Fruit fly (Drosophila melanogaster) Kc167 (cell line): ENCODE data around the gene Tim17b.
A peak's percentile ranks its signal among the peaks of the same experiment; 100 is the strongest.

Source experiments
- Myc ChIP-seq: fragments of >200 bp; optimal IDR thresholded peaks from 2 replicates; lab custom pipeline; 2017; ENCODE audit warnings: missing external identifiers
- Sin3A ChIP-seq: fragments of >200 bp; optimal IDR thresholded peaks from 2 replicates; lab custom pipeline; 2018; ENCODE audit warnings: missing external identifiers
- h ChIP-seq: fragments of >200 bp; optimal IDR thresholded peaks from 3 replicates; lab custom pipeline; 2018; ENCODE audit warnings: missing external identifiers
- insv ChIP-seq: fragments of >200 bp; optimal IDR thresholded peaks from 3 replicates; lab custom pipeline; 2018; ENCODE audit warnings: missing external identifiers
- psq ChIP-seq: fragments of >200 bp; optimal IDR thresholded peaks from 2 replicates; lab custom pipeline; 2017; ENCODE audit warnings: missing external identifiers
- ttk ChIP-seq: sonication (Bioruptor generic); optimal IDR thresholded peaks from 2 replicates; lab custom pipeline; 2017; ENCODE audit warnings: missing external identifiers

DNA sequence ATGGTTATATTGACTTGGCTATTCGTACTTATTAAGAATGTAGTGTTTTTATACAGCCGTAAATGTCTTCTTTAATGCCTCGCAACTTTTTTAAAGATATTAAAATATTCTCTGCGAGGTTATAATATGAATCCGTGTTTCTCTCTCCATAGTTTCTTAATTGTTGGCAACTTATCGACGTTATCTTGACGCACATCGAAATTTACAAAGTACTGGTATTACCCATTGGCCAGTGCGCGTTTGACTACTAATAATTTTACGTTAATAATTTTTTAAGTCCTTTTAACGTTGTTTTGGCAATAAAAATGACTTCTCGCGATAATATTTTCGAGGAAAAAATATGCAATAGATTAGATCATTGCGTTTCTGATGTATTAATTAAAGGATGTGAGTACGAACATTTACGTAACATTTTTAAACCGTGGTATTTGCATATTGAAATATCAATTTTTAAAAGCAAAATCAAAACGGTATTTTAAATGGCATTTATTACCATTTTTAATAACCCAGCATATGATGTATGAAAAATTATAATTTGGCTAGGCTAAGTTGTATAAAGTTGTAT, 15.6 kb downstream of the Tim17b start, which contains the start of gene CG41128:
- TF ChIP-seq psq (lab: Kevin White, UChicago) (no peak), h (peak; percentile 75), Sin3A (lab: Kevin White, UChicago) (no peak), Myc (lab: Kevin White, UChicago) (no peak), insv (lab: Kevin White, UChicago) (no peak), ttk (no peak)
